Worm (Caenorhabditis elegans) whole organism, L4 larva: Measurements from ENCODE around the gene mab-21.

Experiments used
- F37D6.2 ChIP-seq: sonication (generic microtip); optimal IDR thresholded peaks from 2 replicates; lab custom pipeline; 2016; ENCODE audit warnings: mild to moderate bottlenecking, missing genetic modification characterization, missing compliant biosample characterization
- F49E8.2 ChIP-seq: sonication (generic microtip); optimal IDR thresholded peaks from 2 replicates; lab custom pipeline; 2016; ENCODE audit warnings: missing compliant biosample characterization, mild to moderate bottlenecking, missing genetic modification characterization, borderline replicate concordance
- Y105C5A.15 ChIP-seq: fragments of 200-800 bp; sonication (Bioruptor generic); IDR thresholded peaks from 2 replicates; pipeline ENCODE4 v1.3.6; 2022; ENCODE audit warnings: missing genetic modification characterization, missing compliant biosample characterization
- Y48G9A.11 ChIP-seq: fragments of 200-800 bp; sonication (Bioruptor generic); IDR thresholded peaks from 2 replicates; pipeline ENCODE4 v1.3.6; 2022; ENCODE audit warnings: missing genetic modification reagents, missing genetic modification characterization, missing compliant biosample characterization
- Y5F2A.4 ChIP-seq: fragments of 200-800 bp; sonication (Bioruptor generic); optimal IDR thresholded peaks from 2 replicates; lab custom pipeline; 2018; ENCODE audit warnings: mild to moderate bottlenecking, missing genetic modification characterization, missing compliant biosample characterization
- Y75B8A.6 ChIP-seq: fragments of 200-800 bp; sonication (Bioruptor generic); IDR thresholded peaks from 2 replicates; pipeline ENCODE4 v1.3.6; 2022; ENCODE audit warnings: missing genetic modification reagents, missing genetic modification characterization, missing compliant biosample characterization
- ama-1 ChIP-seq: fragments of 150-350 bp; optimal IDR thresholded peaks from 2 replicates; lab custom pipeline; 2014; ENCODE audit warnings: inconsistent platforms, mixed read lengths
- arid-1 ChIP-seq: fragments of 200-800 bp; sonication (Bioruptor generic); conservative IDR thresholded peaks from 2 replicates; pipeline ENCODE4 v1.3.6; 2022; ENCODE audit warnings: missing genetic modification reagents, missing genetic modification characterization, missing compliant biosample characterization
- ceh-20 ChIP-seq: fragments of 200-800 bp; sonication (Bioruptor generic); IDR thresholded peaks from 2 replicates; pipeline ENCODE4 v1.3.6; 2022; ENCODE audit warnings: missing genetic modification reagents, missing genetic modification characterization, missing compliant biosample characterization
- ceh-32 ChIP-seq: sonication (generic microtip); optimal IDR thresholded peaks from 2 replicates; lab custom pipeline; 2016; ENCODE audit warnings: mild to moderate bottlenecking, missing genetic modification characterization, missing compliant biosample characterization; ENCODE audit not compliant: poor library complexity
- ceh-62 ChIP-seq: sonication (generic microtip); optimal IDR thresholded peaks from 2 replicates; lab custom pipeline; 2017; ENCODE audit warnings: missing biosample characterization, missing genetic modification characterization
- ceh-82 ChIP-seq: sonication (generic microtip); optimal IDR thresholded peaks from 2 replicates; lab custom pipeline; 2017; ENCODE audit warnings: missing biosample characterization, missing genetic modification characterization
- daf-12 ChIP-seq: fragments of 150-350 bp; optimal IDR thresholded peaks from 2 replicates; lab custom pipeline; 2014; ENCODE audit warnings: missing biosample characterization, missing genetic modification reagents, missing genetic modification characterization
- daf-19 ChIP-seq: fragments of 200-800 bp; sonication (Bioruptor generic); conservative IDR thresholded peaks from 2 replicates; pipeline ENCODE4 v1.3.6; 2022; ENCODE audit warnings: missing genetic modification characterization, missing compliant biosample characterization
- egl-27 ChIP-seq: sonication (generic microtip); optimal IDR thresholded peaks from 3 replicates; lab custom pipeline; 2017; ENCODE audit warnings: missing biosample characterization, missing genetic modification reagents, missing genetic modification characterization
- egl-43 ChIP-seq: fragments of 200-800 bp; sonication (Bioruptor generic); IDR thresholded peaks from 2 replicates; pipeline ENCODE4 v1.3.6; 2022; ENCODE audit warnings: missing genetic modification reagents, missing genetic modification characterization, missing compliant biosample characterization
- fkh-10 ChIP-seq: fragments of 150-350 bp; optimal IDR thresholded peaks from 2 replicates; lab custom pipeline; 2014; ENCODE audit warnings: missing biosample characterization, missing genetic modification reagents, missing genetic modification characterization
- hmg-1.1 ChIP-seq: fragments of 200-800 bp; sonication (Bioruptor generic); IDR thresholded peaks from 2 replicates; pipeline ENCODE4 v1.3.6; 2022; ENCODE audit warnings: missing genetic modification reagents, missing genetic modification characterization, missing compliant biosample characterization
- lin-1 ChIP-seq: fragments of 200-800 bp; sonication (Bioruptor generic); IDR thresholded peaks from 2 replicates; pipeline ENCODE4 v1.3.6; 2022; ENCODE audit warnings: missing genetic modification reagents, missing genetic modification characterization, missing compliant biosample characterization
- lin-38 ChIP-seq: fragments of 200-800 bp; sonication (Bioruptor generic); IDR thresholded peaks from 2 replicates; pipeline ENCODE4 v1.3.6; 2022; ENCODE audit warnings: missing genetic modification reagents, missing genetic modification characterization, missing compliant biosample characterization
- lsy-2 ChIP-seq, 2 experiments: fragments of 150-350 bp in 1 of 2; sonication (generic microtip) in 1 of 2; optimal IDR thresholded peaks; 2 replicates each; lab custom pipeline; 2014 to 2017; ENCODE audit warnings: missing biosample characterization in 2 of 2, missing genetic modification characterization in 2 of 2
- madf-5 ChIP-seq, 2 experiments: fragments of 200-800 bp; sonication (Bioruptor generic); IDR thresholded peaks; 2 replicates each; pipeline ENCODE4 v1.3.6; 2022; ENCODE audit warnings: missing compliant biosample characterization in 2 of 2, missing genetic modification characterization in 2 of 2
- mdt-29 ChIP-seq: fragments of 200-800 bp; sonication (Bioruptor generic); IDR thresholded peaks from 2 replicates; pipeline ENCODE4 v1.3.6; 2022; ENCODE audit warnings: missing genetic modification reagents, missing genetic modification characterization, missing compliant biosample characterization
- mes-2 ChIP-seq: sonication (generic microtip); optimal IDR thresholded peaks from 2 replicates; lab custom pipeline; 2016; ENCODE audit warnings: missing genotype, mild to moderate bottlenecking, missing genetic modification characterization, missing compliant biosample characterization; ENCODE audit not compliant: poor library complexity, severe bottlenecking
- nhr-102 ChIP-seq: sonication (generic microtip); optimal IDR thresholded peaks from 2 replicates; lab custom pipeline; 2016; ENCODE audit warnings: mild to moderate bottlenecking, missing genetic modification characterization, moderate library complexity, missing compliant biosample characterization
- nhr-41 ChIP-seq: fragments of 200-800 bp; sonication (Bioruptor generic); IDR thresholded peaks from 2 replicates; pipeline ENCODE4 v1.3.6; 2022; ENCODE audit warnings: missing genetic modification reagents, missing genetic modification characterization, missing compliant biosample characterization
- nhr-76 ChIP-seq: fragments of 150-350 bp; optimal IDR thresholded peaks from 2 replicates; lab custom pipeline; 2014; ENCODE audit warnings: missing biosample characterization, missing genetic modification characterization
- nhr-77 ChIP-seq: fragments of 150-350 bp; optimal IDR thresholded peaks from 2 replicates; lab custom pipeline; 2014; ENCODE audit warnings: missing biosample characterization, missing genetic modification characterization
- pha-4 ChIP-seq, 2 experiments: fragments of 150-350 bp in 1 of 2; fragments of 200-800 bp in 1 of 2; sonication (Bioruptor generic) in 1 of 2; IDR thresholded peaks in 1 of 2; optimal IDR thresholded peaks in 1 of 2; 2 replicates each; pipeline versions ENCODE4 v1.3.6 to Lab custom; 2014 to 2022; ENCODE audit warnings: missing genetic modification characterization in 2 of 2, missing genetic modification reagents in 2 of 2, missing biosample characterization in 1 of 2, missing compliant biosample characterization in 1 of 2
- snpc-1.2 ChIP-seq: fragments of 200-800 bp; sonication (Bioruptor generic); IDR thresholded peaks from 2 replicates; pipeline ENCODE4 v1.3.6; 2022; ENCODE audit warnings: missing genetic modification reagents, missing genetic modification characterization, missing compliant biosample characterization
- snpc-4 ChIP-seq: fragments of 150-350 bp; optimal IDR thresholded peaks from 2 replicates; lab custom pipeline; 2014; ENCODE audit warnings: missing biosample characterization, missing genetic modification characterization
- unc-62 ChIP-seq, 3 experiments: fragments of 150-350 bp in 1 of 3; sonication (generic microtip); optimal IDR thresholded peaks in 2 of 3; peaks in 1 of 3; 1 replicate in 1 of 3; 2 replicates in 2 of 3; lab custom pipeline; 2014 to 2017; ENCODE audit warnings: missing biosample characterization in 3 of 3, missing genetic modification characterization in 3 of 3, missing genetic modification reagents in 3 of 3, missing genotype in 1 of 3
- zip-11 ChIP-seq: fragments of 200-800 bp; sonication (Bioruptor generic); IDR thresholded peaks from 2 replicates; pipeline ENCODE4 v1.3.6; 2022; ENCODE audit warnings: missing genetic modification characterization, missing compliant biosample characterization
- zip-2 ChIP-seq: fragments of 150-350 bp; optimal IDR thresholded peaks from 2 replicates; lab custom pipeline; 2014; ENCODE audit warnings: missing biosample characterization, missing genetic modification characterization

mab-21 gene

ce11 chrIII:4593098-4593697 is 7.4 kb upstream of the mab-21 start, which contains the start of gene erh-2:
Gene erh-2, plus strand, starts transcription at chrIII:4593231.
- TF ChIP-seq ceh-82 (no peak), daf-12 (no peak), arid-1 (GFP tag; lab: Robert Waterston, UW) (no peak), pha-4 (GFP tag; IDR thresholded peaks at IDR 0.05; lab: Robert Waterston, UW) (no peak), pha-4 (tag; optimal IDR thresholded peaks at IDR 0.05; lab: Kevin White, UChicago) (no peak), mdt-29 (GFP tag; lab: Robert Waterston, UW) (no peak), Y105C5A.15 (GFP tag; lab: Robert Waterston, UW) (0 out of 2 replicates have a peak, but pooled peaks have one; percentile 29), unc-62 (GFP tag; optimal IDR thresholded peaks at IDR 0.05 in 1 of 2; lab: Kevin White, UChicago) (peak in 1 of 2 experiments; percentile 74), unc-62 (tag; optimal IDR thresholded peaks at IDR 0.05; lab: Kevin White, UChicago) (no peak), hmg-1.1 (GFP tag; lab: Robert Waterston, UW) (no peak), ama-1 (lab: Kevin White, UChicago) (no peak), ceh-20 (GFP tag; lab: Robert Waterston, UW) (no peak)

ce11 chrIII:4594324-4594723 is 6.2 kb upstream of the mab-21 start, which contains the start of gene apc-11:
Gene apc-11, minus strand, starts transcription at chrIII:4594424.
- TF ChIP-seq lin-1 (no peak), lin-38 (GFP tag; lab: Robert Waterston, UW) (no peak), egl-27 (tag; lab: Kevin White, UChicago) (no peak), daf-19 (GFP tag; lab: Robert Waterston, UW) (no peak), F37D6.2 (tag; lab: Kevin White, UChicago) (no peak), nhr-76 (no peak), nhr-41 (GFP tag; lab: Robert Waterston, UW) (no peak), egl-43 (GFP tag; lab: Robert Waterston, UW) (no peak), lsy-2 (tag; optimal IDR thresholded peaks at IDR 0.05; lab: Kevin White, UChicago) (no peak)

- TF ChIP-seq ceh-32 (tag; lab: Kevin White, UChicago), result no peak
- TF ChIP-seq zip-11 (GFP tag; lab: Robert Waterston, UW), result no peak
- no peak for TF ChIP-seq zip-2 (tag; lab: Kevin White, UChicago)
- TF ChIP-seq snpc-1.2 (GFP tag; lab: Robert Waterston, UW), result no peak
- 0 out of 2 replicates have a peak, but pooled peaks have one; percentile 14 for TF ChIP-seq hmg-1.1 (GFP tag; lab: Robert Waterston, UW)
- peak in 1 of 2 experiments; percentile 95 for TF ChIP-seq unc-62 (GFP tag; optimal IDR thresholded peaks at IDR 0.05 in 1 of 2; lab: Kevin White, UChicago)
- no peak for TF ChIP-seq unc-62 (tag; optimal IDR thresholded peaks at IDR 0.05; lab: Kevin White, UChicago)
- no peak for TF ChIP-seq nhr-102 (tag; lab: Kevin White, UChicago)
- no peak for TF ChIP-seq mdt-29 (GFP tag; lab: Robert Waterston, UW)
- TF ChIP-seq nhr-77, result no peak
- no peak for TF ChIP-seq Y75B8A.6 (GFP tag; lab: Robert Waterston, UW)
- TF ChIP-seq ceh-62 (tag; lab: Kevin White, UChicago), result no peak
- no peak for TF ChIP-seq madf-5 (GFP tag; IDR thresholded peaks at IDR 0.05; lab: Robert Waterston, UW)
- TF ChIP-seq Y5F2A.4 (GFP tag; lab: Kevin White, UChicago), result no peak
Observed at ce11 chrIII:4594762-4595523, 5.6 kb upstream of the mab-21 start.

- TF ChIP-seq mes-2 (tag; lab: Kevin White, UChicago), result peak; percentile 28
- peak; percentile 6 for TF ChIP-seq F49E8.2 (tag; lab: Kevin White, UChicago)
- TF ChIP-seq fkh-10 (GFP tag; lab: Kevin White, UChicago), result no peak
- no peak for TF ChIP-seq zip-2 (tag; lab: Kevin White, UChicago)
- no peak for TF ChIP-seq Y75B8A.6 (GFP tag; lab: Robert Waterston, UW)
- peak; percentile 33; the same call in 1 of the 2 replicates for TF ChIP-seq lin-38 (GFP tag; lab: Robert Waterston, UW)
- no peak for TF ChIP-seq snpc-4
- TF ChIP-seq Y48G9A.11, result 0 out of 2 replicates have a peak, but pooled peaks have one; percentile 51
Observed at ce11 chrIII:4595771-4596227, 4.8 kb upstream of the mab-21 start, which contains the start of gene asb-1. Gene asb-1, minus strand, starts transcription at chrIII:4595821.
